Fruit fly (Drosophila melanogaster) whole organism, pupa: Measurements from ENCODE around the gene ova.

Source experiments
- CG10348 ChIP-seq: fragments of 200-800 bp; sonication (Bioruptor generic); IDR thresholded peaks from 2 replicates; pipeline ENCODE4 v1.3.6; 2022; ENCODE audit warnings: missing biosample characterization, missing genetic modification characterization
- CG12605 ChIP-seq: fragments of 200-800 bp; sonication (Bioruptor generic); IDR thresholded peaks from 2 replicates; pipeline ENCODE4 v1.3.6; 2022; ENCODE audit warnings: missing biosample characterization, missing genetic modification characterization
- CG13204 ChIP-seq: fragments of 200-800 bp; sonication (Bioruptor generic); optimal IDR thresholded peaks from 2 replicates; lab custom pipeline; 2018; ENCODE audit warnings: missing biosample characterization, mild to moderate bottlenecking, missing genetic modification characterization, moderate library complexity
- CG14655 ChIP-seq: fragments of 200-800 bp; sonication (Bioruptor generic); optimal IDR thresholded peaks from 3 replicates; lab custom pipeline; 2017; ENCODE audit warnings: mild to moderate bottlenecking, missing biosample characterization, missing genetic modification reagents, missing genetic modification characterization
- CG15710 ChIP-seq: fragments of 200-800 bp; sonication (Bioruptor generic); optimal IDR thresholded peaks from 2 replicates; lab custom pipeline; 2018; ENCODE audit warnings: missing biosample characterization, mild to moderate bottlenecking, missing genetic modification characterization, moderate library complexity
- CG17806 ChIP-seq: fragments of 200-800 bp; sonication (Bioruptor generic); optimal IDR thresholded peaks from 2 replicates; lab custom pipeline; 2018; ENCODE audit warnings: missing biosample characterization, mild to moderate bottlenecking, missing genetic modification characterization, moderate library complexity
- CG32121 ChIP-seq: fragments of 200-800 bp; sonication (Bioruptor generic); IDR thresholded peaks from 2 replicates; pipeline ENCODE4 v1.3.6; 2022; ENCODE audit warnings: missing biosample characterization, missing genetic modification characterization
- CG8159 ChIP-seq: fragments of 200-800 bp; sonication (Bioruptor generic); optimal IDR thresholded peaks from 3 replicates; lab custom pipeline; 2018; ENCODE audit warnings: missing biosample characterization, mild to moderate bottlenecking, missing genetic modification characterization, moderate library complexity
- CG8301 ChIP-seq: fragments of 200-800 bp; sonication (Bioruptor generic); optimal IDR thresholded peaks from 2 replicates; lab custom pipeline; 2018; ENCODE audit warnings: missing biosample characterization, mild to moderate bottlenecking, missing genetic modification characterization
- D1 ChIP-seq: fragments of 200-800 bp; sonication (Bioruptor generic); optimal IDR thresholded peaks from 2 replicates; lab custom pipeline; 2018; ENCODE audit warnings: missing biosample characterization, mild to moderate bottlenecking, missing genetic modification characterization, moderate library complexity
- EcR ChIP-seq: fragments of 200-800 bp; sonication (Bioruptor generic); optimal IDR thresholded peaks from 3 replicates; lab custom pipeline; 2019; ENCODE audit warnings: missing biosample characterization, missing genetic modification characterization, mild to moderate bottlenecking, moderate library complexity, missing genetic modification reagents
- Ets98B ChIP-seq: fragments of 200-800 bp; sonication (Bioruptor generic); IDR thresholded peaks from 2 replicates; pipeline ENCODE4 v1.3.6; 2022; ENCODE audit warnings: missing biosample characterization, missing genetic modification characterization
- Pif1A ChIP-seq: fragments of 200-800 bp; sonication (Bioruptor generic); optimal IDR thresholded peaks from 3 replicates; lab custom pipeline; 2016; ENCODE audit warnings: missing biosample characterization, missing genetic modification characterization
- Pif1B ChIP-seq: fragments of 200-800 bp; sonication (Bioruptor generic); optimal IDR thresholded peaks from 3 replicates; lab custom pipeline; 2016; ENCODE audit warnings: missing biosample characterization, missing genetic modification characterization
- Snoo ChIP-seq: fragments of 200-800 bp; sonication (Bioruptor generic); optimal IDR thresholded peaks from 3 replicates; lab custom pipeline; 2017; ENCODE audit warnings: missing biosample characterization, mild to moderate bottlenecking, missing genetic modification characterization, inconsistent platforms
- fd96Ca ChIP-seq: fragments of 200-800 bp; sonication (Bioruptor generic); IDR thresholded peaks from 3 replicates; pipeline ENCODE4 v1.3.6; 2022; ENCODE audit warnings: missing biosample characterization, missing genetic modification characterization
- gl ChIP-seq: fragments of 200-800 bp; sonication (Bioruptor generic); optimal IDR thresholded peaks from 2 replicates; lab custom pipeline; 2018; ENCODE audit warnings: missing biosample characterization, mild to moderate bottlenecking, missing genetic modification characterization
- rn ChIP-seq: fragments of 200-800 bp; sonication (Bioruptor generic); IDR thresholded peaks from 2 replicates; pipeline ENCODE4 v1.3.6; 2022; ENCODE audit warnings: missing biosample characterization, missing genetic modification characterization

The ova gene

DNA sequence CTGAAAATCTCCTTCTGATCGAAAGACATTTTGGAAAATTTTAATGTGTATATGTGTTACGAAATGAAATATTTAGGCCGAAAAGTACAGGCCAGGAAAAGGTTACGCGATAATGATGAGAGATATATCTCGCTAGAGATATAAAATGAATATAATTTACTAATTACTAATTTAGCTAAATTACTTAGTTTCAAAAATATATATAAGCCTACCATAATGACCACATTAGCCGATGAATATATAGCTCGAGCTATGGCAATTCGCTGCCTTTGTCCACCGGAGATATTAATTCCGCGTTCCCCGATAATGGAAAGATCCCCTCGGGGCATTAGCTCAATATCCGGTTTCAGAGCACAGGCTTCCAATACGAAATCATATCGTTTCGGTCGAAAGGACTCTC lies 40.1 kb downstream of the ova start, which contains the start of gene Fum4:
Fum4 (minus strand) TSS at position 101 of the 400 bp plus-strand sequence.
- no peak for TF ChIP-seq CG12605 (GFP tag; lab: Robert Waterston, UW)
- TF ChIP-seq rn: no peak
- no peak for TF ChIP-seq Ets98B (GFP tag; lab: Robert Waterston, UW)
- TF ChIP-seq EcR: no peak
- no peak for TF ChIP-seq CG10348
- TF ChIP-seq gl (tag; lab: Kevin White, UChicago): no peak
- no peak for TF ChIP-seq CG17806 (tag; lab: Kevin White, UChicago)
- no peak for TF ChIP-seq CG32121 (GFP tag; lab: Robert Waterston, UW)
- no peak for TF ChIP-seq CG8301 (tag; lab: Kevin White, UChicago)
- no peak for TF ChIP-seq CG15710 (tag; lab: Kevin White, UChicago)
- TF ChIP-seq Snoo: no peak
- TF ChIP-seq D1 (tag; lab: Kevin White, UChicago): no peak
- TF ChIP-seq Pif1A: no peak
- no peak for TF ChIP-seq fd96Ca
- no peak for TF ChIP-seq CG13204
- no peak for TF ChIP-seq Pif1B (GFP tag; lab: Kevin White, UChicago)
- TF ChIP-seq CG14655 (GFP tag; lab: Kevin White, UChicago): no peak

dm6 chr2L:10180182-10180779 lies 51.2 kb downstream of the ova start, which contains the start of gene CG44153:
CG44153 (minus strand) TSS chr2L:10180256.
- no peak for TF ChIP-seq CG8159
